Fruit fly (Drosophila melanogaster): ENCODE measurements around the gene CG13731.

The CG13731 gene

DNA sequence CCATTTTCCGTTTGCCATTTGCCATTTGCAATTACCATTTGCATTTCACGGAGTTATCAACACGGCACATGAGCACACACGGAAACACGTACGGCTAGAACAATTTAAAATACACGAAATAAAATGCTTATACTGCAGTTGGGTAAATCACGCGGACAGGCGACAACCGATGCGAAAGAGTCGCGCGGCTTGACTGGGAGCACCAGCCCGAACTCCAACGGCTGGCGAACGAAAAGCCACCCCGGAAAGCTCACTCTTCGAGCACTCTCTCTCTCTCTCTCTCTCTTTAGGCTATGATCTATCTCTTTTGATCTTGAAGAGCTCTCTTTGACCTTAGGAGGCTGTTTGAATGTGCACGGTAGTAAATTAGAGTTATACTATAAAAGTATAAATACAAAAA is 32.6 kb upstream of the CG13731 start, which contains the start of gene blot (continued):
- TF ChIP-seq Xrp1 (GFP tag; IDR thresholded peaks at IDR 0.05) (no peak), Pdp1 (GFP tag; optimal IDR thresholded peaks at IDR 0.05) (no peak), CG30020 (tag; optimal IDR thresholded peaks at IDR 0.05) (no peak), ems (GFP tag; optimal IDR thresholded peaks at IDR 0.05) (no peak), abd-A (tag; optimal IDR thresholded peaks at IDR 0.05) (no peak), bigmax (GFP tag; optimal IDR thresholded peaks at IDR 0.05) (no peak), slou (GFP tag; optimal IDR thresholded peaks at IDR 0.05) (no peak), fru (optimal IDR thresholded peaks at IDR 0.05) (no peak), Taf1 (GFP tag; IDR thresholded peaks at IDR 0.05) (no peak), CG14965 (GFP tag; optimal IDR thresholded peaks at IDR 0.05; ENCODE audit: borderline replicate concordance) (no peak), mam (GFP tag; optimal IDR thresholded peaks at IDR 0.05) (no peak), gcm (GFP tag; optimal IDR thresholded peaks at IDR 0.05) (no peak), MTF-1 (GFP tag; optimal IDR thresholded peaks at IDR 0.05; ENCODE audit: borderline replicate concordance) (no peak), ewg (GFP tag; optimal IDR thresholded peaks at IDR 0.05) (no peak), TFAM (GFP tag; optimal IDR thresholded peaks at IDR 0.05) (no peak), CG4328 (GFP tag; optimal IDR thresholded peaks at IDR 0.05) (no peak), CG1792 (GFP tag; optimal IDR thresholded peaks at IDR 0.05) (no peak), CHES-1-like (GFP tag; optimal IDR thresholded peaks at IDR 0.05) (no peak), wdn (GFP tag; IDR thresholded peaks at IDR 0.05) (no peak), CG12391 (tag; optimal IDR thresholded peaks at IDR 0.05) (no peak), CG17802 (tag; optimal IDR thresholded peaks at IDR 0.05) (no peak), CG12769 (tag; optimal IDR thresholded peaks at IDR 0.05) (peak; percentile 45), klu (GFP tag; IDR thresholded peaks at IDR 0.05) (no peak), CG7357 (GFP tag; IDR thresholded peaks at IDR 0.05) (no peak), sima (GFP tag; optimal IDR thresholded peaks at IDR 0.05) (no peak), lilli (GFP tag; optimal IDR thresholded peaks at IDR 0.05) (no peak), H15 (GFP tag; IDR thresholded peaks at IDR 0.05) (no peak), CG3995 (GFP tag; optimal IDR thresholded peaks at IDR 0.05) (no peak), CrebB (tag; optimal IDR thresholded peaks at IDR 0.05) (no peak), maf-S (GFP tag; optimal IDR thresholded peaks at IDR 0.05) (no peak), ap (GFP tag; IDR thresholded peaks at IDR 0.05) (no peak), CG14050 (GFP tag; IDR thresholded peaks at IDR 0.05) (no peak), Vsx1 (GFP tag; optimal IDR thresholded peaks at IDR 0.05) (no peak), eyg (GFP tag; optimal IDR thresholded peaks at IDR 0.05) (no peak), NC2α (GFP tag; optimal IDR thresholded peaks at IDR 0.05) (no peak), crp (GFP tag; optimal IDR thresholded peaks at IDR 0.05) (no peak), az2 (GFP tag; optimal IDR thresholded peaks at IDR 0.05) (no peak), CG11696 (GFP tag; IDR thresholded peaks at IDR 0.05) (no peak), gfzf (GFP tag; optimal IDR thresholded peaks at IDR 0.05) (no peak), kay (GFP tag; optimal IDR thresholded peaks at IDR 0.05) (no peak), CTCF (GFP tag; optimal IDR thresholded peaks at IDR 0.05) (no peak), amos (GFP tag; IDR thresholded peaks at IDR 0.05; ENCODE audit: partially characterized antibody) (peak; percentile 13; the same call in 1 of the 2 replicates), cg (GFP tag; optimal IDR thresholded peaks at IDR 0.05) (no peak), ttk (GFP tag; IDR thresholded peaks at IDR 0.05) (0 out of 2 replicates have a peak, but pooled peaks have one; percentile 28), Oli (tag; optimal IDR thresholded peaks at IDR 0.05) (no peak), stwl (tag; optimal IDR thresholded peaks at IDR 0.05) (no peak), Hey (tag; optimal IDR thresholded peaks at IDR 0.05) (no peak), p53 (GFP tag; optimal IDR thresholded peaks at IDR 0.05) (no peak), odd (GFP tag; optimal IDR thresholded peaks at IDR 0.05) (no peak), B-H2 (GFP tag; optimal IDR thresholded peaks at IDR 0.05) (peak; percentile 12), Eip74EF (GFP tag; optimal IDR thresholded peaks at IDR 0.05) (no peak), Lpt (GFP tag; optimal IDR thresholded peaks at IDR 0.05) (no peak), fu2 (GFP tag; optimal IDR thresholded peaks at IDR 0.05) (no peak)
